Fruit fly (Drosophila melanogaster) whole organism, embryonic: ENCODE results near the gene BOD1.

Experiments
- Atf3 ChIP-seq: fragments of 200-800 bp; sonication (Bioruptor generic); optimal IDR thresholded peaks from 3 replicates; lab custom pipeline; 2016; ENCODE audit warnings: missing biosample characterization, missing genetic modification characterization
- Atf6 ChIP-seq: fragments of 200-800 bp; sonication (Bioruptor generic); IDR thresholded peaks from 2 replicates; pipeline ENCODE4 v1.3.6; 2022; ENCODE audit warnings: missing biosample characterization, missing genetic modification characterization
- Bgb ChIP-seq: fragments of 200-800 bp; sonication (Bioruptor generic); IDR thresholded peaks from 2 replicates; pipeline ENCODE4 v1.3.6; 2022; ENCODE audit warnings: missing biosample characterization, missing genetic modification characterization; ENCODE audit not compliant: partially characterized antibody
- Blimp-1 ChIP-seq: fragments of 200-800 bp; sonication (Bioruptor generic); optimal IDR thresholded peaks from 3 replicates; lab custom pipeline; 2018; ENCODE audit warnings: missing biosample characterization, missing genetic modification characterization, mild to moderate bottlenecking, moderate library complexity, missing genetic modification reagents
- CG11247 ChIP-seq: fragments of 200-800 bp; sonication (Bioruptor generic); IDR thresholded peaks from 2 replicates; pipeline ENCODE4 v1.3.6; 2022; ENCODE audit warnings: missing biosample characterization, missing genetic modification characterization
- CG11398 ChIP-seq: fragments of 200-800 bp; sonication (Bioruptor generic); optimal IDR thresholded peaks from 2 replicates; lab custom pipeline; 2016; ENCODE audit warnings: missing biosample characterization, missing genetic modification characterization
- CG1233 ChIP-seq: fragments of 200-800 bp; sonication (Bioruptor generic); optimal IDR thresholded peaks from 4 replicates; lab custom pipeline; 2018; ENCODE audit warnings: missing biosample characterization, mild to moderate bottlenecking, missing genetic modification characterization
- CG12391 ChIP-seq: fragments of 200-800 bp; sonication (Bioruptor generic); optimal IDR thresholded peaks from 3 replicates; lab custom pipeline; 2018; ENCODE audit warnings: missing biosample characterization, mild to moderate bottlenecking, missing genetic modification characterization, moderate library complexity
- CG12942 ChIP-seq: fragments of 200-800 bp; sonication (Bioruptor generic); optimal IDR thresholded peaks from 3 replicates; lab custom pipeline; 2016; ENCODE audit warnings: missing biosample characterization, missing genetic modification characterization
- CG33557 ChIP-seq: fragments of 200-800 bp; sonication (Bioruptor generic); optimal IDR thresholded peaks from 2 replicates; lab custom pipeline; 2019; ENCODE audit warnings: missing biosample characterization, mild to moderate bottlenecking, missing genetic modification characterization, moderate library complexity
- CG3847 ChIP-seq: fragments of 200-800 bp; sonication (Bioruptor generic); IDR thresholded peaks from 2 replicates; pipeline ENCODE4 v1.3.6; 2022; ENCODE audit warnings: missing biosample characterization, missing genetic modification characterization
- CG6689 ChIP-seq: fragments of 200-800 bp; sonication (Bioruptor generic); IDR thresholded peaks from 2 replicates; pipeline ENCODE4 v1.3.6; 2022; ENCODE audit warnings: missing biosample characterization, missing genetic modification characterization
- CG7357 ChIP-seq: fragments of 200-800 bp; sonication (Bioruptor generic); IDR thresholded peaks from 3 replicates; pipeline ENCODE4 v1.3.6; 2022; ENCODE audit warnings: missing biosample characterization, missing genetic modification characterization
- CG7372 ChIP-seq: fragments of 200-800 bp; sonication (Bioruptor generic); IDR thresholded peaks from 2 replicates; pipeline ENCODE4 v1.3.6; 2022; ENCODE audit warnings: missing biosample characterization, missing genetic modification characterization
- CG8944 ChIP-seq: fragments of 200-800 bp; sonication (Bioruptor generic); optimal IDR thresholded peaks from 3 replicates; lab custom pipeline; 2016; ENCODE audit warnings: missing biosample characterization, missing genetic modification characterization
- CG9932 ChIP-seq: fragments of 200-800 bp; sonication (Bioruptor generic); IDR thresholded peaks from 2 replicates; pipeline ENCODE4 v1.3.6; 2022; ENCODE audit warnings: missing biosample characterization, missing genetic modification characterization
- Dad ChIP-seq: fragments of 200-800 bp; sonication (Bioruptor generic); optimal IDR thresholded peaks from 3 replicates; lab custom pipeline; 2016; ENCODE audit warnings: missing biosample characterization, missing genetic modification characterization
- Dfd ChIP-seq, 2 experiments: fragments of >200 bp; optimal IDR thresholded peaks; 2 replicates each; lab custom pipeline; 2017; ENCODE audit warnings: missing biosample characterization in 2 of 2, missing genetic modification characterization in 2 of 2
- Fer3 ChIP-seq: fragments of 200-800 bp; sonication (Bioruptor generic); optimal IDR thresholded peaks from 2 replicates; lab custom pipeline; 2018; ENCODE audit warnings: missing biosample characterization, mild to moderate bottlenecking, missing genetic modification characterization, moderate library complexity
- H2.0 ChIP-seq: fragments of 200-800 bp; sonication (Bioruptor generic); IDR thresholded peaks from 2 replicates; pipeline ENCODE4 v1.3.6; 2022; ENCODE audit warnings: missing biosample characterization, missing genetic modification characterization
- Hr3 ChIP-seq: fragments of 200-800 bp; sonication (Bioruptor generic); optimal IDR thresholded peaks from 3 replicates; lab custom pipeline; 2016; ENCODE audit warnings: missing biosample characterization, missing genetic modification characterization
- MTF-1 ChIP-seq: fragments of 200-800 bp; sonication (Bioruptor generic); optimal IDR thresholded peaks from 2 replicates; lab custom pipeline; 2018; ENCODE audit warnings: missing biosample characterization, mild to moderate bottlenecking, missing genetic modification characterization, borderline replicate concordance
- Med ChIP-seq: fragments of 200-800 bp; sonication (Bioruptor generic); peaks from one replicate; lab custom pipeline; 2016; ENCODE audit warnings: missing biosample characterization, missing genetic modification characterization, mild to moderate bottlenecking, inconsistent platforms, moderate library complexity
- NC2α ChIP-seq: fragments of 200-800 bp; sonication (Bioruptor generic); optimal IDR thresholded peaks from 2 replicates; lab custom pipeline; 2016; ENCODE audit warnings: missing biosample characterization, missing genetic modification characterization
- Nf-YB ChIP-seq: fragments of 200-800 bp; sonication (Bioruptor generic); optimal IDR thresholded peaks from 3 replicates; lab custom pipeline; 2019; ENCODE audit warnings: missing biosample characterization, mild to moderate bottlenecking, missing genetic modification characterization, moderate library complexity
- Pdp1 ChIP-seq, 2 experiments: fragments of 200-800 bp; sonication (Bioruptor generic); optimal IDR thresholded peaks; 3 replicates each; lab custom pipeline; 2016; ENCODE audit warnings: missing biosample characterization in 2 of 2, missing genetic modification characterization in 2 of 2, mild to moderate bottlenecking in 1 of 2, moderate library complexity in 1 of 2
- Rfx ChIP-seq: fragments of 200-800 bp; sonication (Bioruptor generic); IDR thresholded peaks from 2 replicates; pipeline ENCODE4 v1.3.6; 2022; ENCODE audit warnings: missing biosample characterization, missing genetic modification characterization
- Six4 ChIP-seq: fragments of 200-800 bp; sonication (Bioruptor generic); optimal IDR thresholded peaks from 2 replicates; lab custom pipeline; 2016; ENCODE audit warnings: missing biosample characterization, missing genetic modification characterization
- Xrp1 ChIP-seq: fragments of 200-800 bp; sonication (Bioruptor generic); IDR thresholded peaks from 2 replicates; pipeline ENCODE4 v1.3.6; 2022; ENCODE audit warnings: missing biosample characterization, missing genetic modification characterization
- ase ChIP-seq: fragments of 200-800 bp; sonication (Bioruptor generic); IDR thresholded peaks from 3 replicates; pipeline ENCODE4 v1.3.6; 2022; ENCODE audit warnings: missing biosample characterization, missing genetic modification characterization
- az2 ChIP-seq: fragments of 200-800 bp; sonication (Bioruptor generic); optimal IDR thresholded peaks from 3 replicates; lab custom pipeline; 2016; ENCODE audit warnings: missing biosample characterization, missing genetic modification characterization
- bsh ChIP-seq, 2 experiments: fragments of 200-800 bp; sonication (Bioruptor generic); optimal IDR thresholded peaks; 2 replicates each; lab custom pipeline; 2017 to 2018; ENCODE audit warnings: mild to moderate bottlenecking in 2 of 2, missing biosample characterization in 2 of 2, missing genetic modification characterization in 2 of 2, moderate library complexity in 1 of 2
- chinmo ChIP-seq: fragments of 200-800 bp; sonication (Bioruptor generic); IDR thresholded peaks from 4 replicates; pipeline ENCODE4 v1.3.6; 2022; ENCODE audit warnings: missing biosample characterization, missing genetic modification characterization; ENCODE audit not compliant: partially characterized antibody
- chm ChIP-seq: fragments of 200-800 bp; sonication (Bioruptor generic); IDR thresholded peaks from 2 replicates; pipeline ENCODE4 v1.3.6; 2022; ENCODE audit warnings: missing biosample characterization, missing genetic modification characterization
- ci ChIP-seq: fragments of 200-800 bp; sonication (Bioruptor generic); IDR thresholded peaks from 3 replicates; pipeline ENCODE4 v1.3.6; 2022; ENCODE audit warnings: missing biosample characterization, missing genetic modification characterization
- croc ChIP-seq: fragments of 200-800 bp; sonication (Bioruptor generic); conservative IDR thresholded peaks from 3 replicates; pipeline ENCODE4 v1.3.6; 2022; ENCODE audit warnings: missing biosample characterization, missing genetic modification characterization
- da ChIP-seq: fragments of 200-800 bp; sonication (Bioruptor generic); optimal IDR thresholded peaks from 2 replicates; lab custom pipeline; 2016; ENCODE audit warnings: missing biosample characterization, missing genetic modification characterization
- disco-r ChIP-seq: fragments of 200-800 bp; sonication (Bioruptor generic); optimal IDR thresholded peaks from 2 replicates; lab custom pipeline; 2016; ENCODE audit warnings: missing biosample characterization, missing genetic modification characterization
- dysf ChIP-seq: fragments of 200-800 bp; sonication (Bioruptor generic); IDR thresholded peaks from 3 replicates; pipeline ENCODE4 v1.3.6; 2022; ENCODE audit warnings: missing biosample characterization, missing genetic modification characterization
- grn ChIP-seq: fragments of 200-800 bp; sonication (Bioruptor generic); optimal IDR thresholded peaks from 3 replicates; lab custom pipeline; 2017; ENCODE audit warnings: missing biosample characterization, missing genetic modification characterization
- jigr1 ChIP-seq: fragments of 200-800 bp; sonication (Bioruptor generic); IDR thresholded peaks from 3 replicates; pipeline ENCODE4 v1.3.6; 2022; ENCODE audit warnings: missing biosample characterization, missing genetic modification characterization
- kay ChIP-seq: fragments of 200-800 bp; sonication (Bioruptor generic); optimal IDR thresholded peaks from 2 replicates; lab custom pipeline; 2016; ENCODE audit warnings: missing biosample characterization, missing genetic modification characterization
- lilli ChIP-seq: fragments of 200-800 bp; sonication (Bioruptor generic); optimal IDR thresholded peaks from 3 replicates; lab custom pipeline; 2016; ENCODE audit warnings: missing biosample characterization, missing genetic modification characterization
- odd ChIP-seq: fragments of 200-800 bp; sonication (Bioruptor generic); optimal IDR thresholded peaks from 2 replicates; lab custom pipeline; 2017; ENCODE audit warnings: missing biosample characterization, mild to moderate bottlenecking, missing genetic modification characterization
- p53 ChIP-seq: fragments of 200-800 bp; sonication (Bioruptor generic); optimal IDR thresholded peaks from 2 replicates; lab custom pipeline; 2016; ENCODE audit warnings: missing biosample characterization, missing genetic modification characterization
- row ChIP-seq: fragments of 200-800 bp; sonication (Bioruptor generic); IDR thresholded peaks from 3 replicates; pipeline ENCODE4 v1.3.6; 2022; ENCODE audit warnings: missing biosample characterization, missing genetic modification characterization
- sens-2 ChIP-seq: fragments of 200-800 bp; sonication (Bioruptor generic); IDR thresholded peaks from 2 replicates; pipeline ENCODE4 v1.3.6; 2022; ENCODE audit warnings: missing biosample characterization, missing genetic modification characterization
- slbo ChIP-seq: fragments of 200-800 bp; sonication (Bioruptor generic); IDR thresholded peaks from 2 replicates; pipeline ENCODE4 v1.3.6; 2022; ENCODE audit warnings: missing biosample characterization, missing genetic modification characterization
- tgo ChIP-seq: fragments of 200-800 bp; sonication (Bioruptor generic); IDR thresholded peaks from 3 replicates; pipeline ENCODE4 v1.3.6; 2022; ENCODE audit warnings: missing biosample characterization, missing genetic modification characterization
- trem ChIP-seq: fragments of 200-800 bp; optimal IDR thresholded peaks from 3 replicates; lab custom pipeline; 2019; ENCODE audit warnings: missing biosample characterization, mild to moderate bottlenecking, missing genetic modification characterization, moderate library complexity
- ttk ChIP-seq: fragments of 200-800 bp; sonication (Bioruptor generic); IDR thresholded peaks from 2 replicates; pipeline ENCODE4 v2.1.2; 2022; ENCODE audit warnings: missing biosample characterization, missing genetic modification characterization
- zfh1 ChIP-seq: fragments of 200-800 bp; sonication (Bioruptor generic); IDR thresholded peaks from 3 replicates; pipeline ENCODE4 v1.3.6; 2022; ENCODE audit warnings: missing biosample characterization, missing genetic modification characterization

BOD1 gene

dm6 chr3R:27988189-27988588 is 50.1 kb downstream of the BOD1 start, which contains the start of gene betaTub97EF (continued):
- TF ChIP-seq bsh (GFP tag; optimal IDR thresholded peaks at IDR 0.05; lab: Kevin White, UChicago): peak in 1 of 2 experiments; percentile 0
- no peak for TF ChIP-seq tgo (GFP tag; lab: Robert Waterston, UW)
- no peak for TF ChIP-seq CG1233
- no peak for TF ChIP-seq CG8944 (GFP tag; lab: Kevin White, UChicago)
- TF ChIP-seq odd: no peak
- TF ChIP-seq CG11398 (GFP tag; lab: Kevin White, UChicago): no peak
- peak; percentile 74 for TF ChIP-seq Med (GFP tag; lab: Kevin White, UChicago)
- TF ChIP-seq az2: no peak
- TF ChIP-seq disco-r (GFP tag; lab: Kevin White, UChicago): no peak
- peak; percentile 49 for TF ChIP-seq CG9932 (GFP tag; lab: Robert Waterston, UW)
- peak; percentile 5; the same call in 1 of the 2 replicates for TF ChIP-seq H2.0 (GFP tag; lab: Robert Waterston, UW)
- TF ChIP-seq row (GFP tag; lab: Robert Waterston, UW): peak; percentile 48
- no peak for TF ChIP-seq NC2α (GFP tag; lab: Kevin White, UChicago)
- 0 out of 2 replicates have a peak, but pooled peaks have one; percentile 25 for TF ChIP-seq CG11247 (GFP tag; lab: Robert Waterston, UW)
- no peak for TF ChIP-seq da (GFP tag; lab: Kevin White, UChicago)
- no peak for TF ChIP-seq CG33557
- peak; percentile 64 for TF ChIP-seq Rfx (GFP tag; lab: Robert Waterston, UW)
- TF ChIP-seq Xrp1 (GFP tag; lab: Robert Waterston, UW): no peak
- no peak for TF ChIP-seq Dad
- TF ChIP-seq Blimp-1 (GFP tag; lab: Kevin White, UChicago): no peak
- TF ChIP-seq chinmo (GFP tag; lab: Robert Waterston, UW): peak; percentile 68; the same call in 1 of the 4 replicates
- TF ChIP-seq dysf (GFP tag; lab: Robert Waterston, UW): peak; percentile 32; the same call in 2 of the 3 replicates
- no peak for TF ChIP-seq p53 (GFP tag; lab: Kevin White, UChicago)
- no peak for TF ChIP-seq Pdp1 (GFP tag; optimal IDR thresholded peaks at IDR 0.05; lab: Kevin White, UChicago)
- no peak for TF ChIP-seq lilli (GFP tag; lab: Kevin White, UChicago)
- peak; percentile 77 for TF ChIP-seq slbo (GFP tag; lab: Robert Waterston, UW)
- TF ChIP-seq ttk: 0 out of 2 replicates have a peak, but pooled peaks have one; percentile 21
- peak; percentile 39; the same call in 1 of the 2 replicates for TF ChIP-seq chm (GFP tag; lab: Robert Waterston, UW)
- TF ChIP-seq CG3847 (GFP tag; lab: Robert Waterston, UW): peak; percentile 46
- TF ChIP-seq ase (GFP tag; lab: Robert Waterston, UW): 0 out of 3 replicates have a peak, but pooled peaks have one; percentile 8
- no peak for TF ChIP-seq Atf6 (GFP tag; lab: Robert Waterston, UW)
- TF ChIP-seq Six4 (GFP tag; lab: Kevin White, UChicago): no peak
- TF ChIP-seq Fer3 (tag; lab: Kevin White, UChicago): no peak
- TF ChIP-seq trem (tag; lab: Kevin White, UChicago): no peak
- TF ChIP-seq CG7357 (GFP tag; lab: Robert Waterston, UW): no peak
- TF ChIP-seq MTF-1 (GFP tag; lab: Kevin White, UChicago): no peak
- TF ChIP-seq CG6689 (GFP tag; lab: Robert Waterston, UW): no peak
- peak; percentile 71 for TF ChIP-seq ci
- no peak for TF ChIP-seq Nf-YB (GFP tag; lab: Kevin White, UChicago)
- TF ChIP-seq jigr1 (GFP tag; lab: Robert Waterston, UW): no peak
- no peak for TF ChIP-seq CG12391 (tag; lab: Kevin White, UChicago)
- TF ChIP-seq croc (GFP tag; lab: Robert Waterston, UW): no peak
- TF ChIP-seq CG7372 (GFP tag; lab: Robert Waterston, UW): 0 out of 2 replicates have a peak, but pooled peaks have one; percentile 12
- peak; percentile 75 for TF ChIP-seq kay (GFP tag; lab: Kevin White, UChicago)
- no peak for TF ChIP-seq Dfd (GFP tag; optimal IDR thresholded peaks at IDR 0.05; lab: Kevin White, UChicago)
- TF ChIP-seq grn (GFP tag; lab: Kevin White, UChicago): peak; percentile 80
- 0 out of 2 replicates have a peak, but pooled peaks have one; percentile 6 for TF ChIP-seq sens-2 (GFP tag; lab: Robert Waterston, UW)
- TF ChIP-seq Atf3 (GFP tag; lab: Kevin White, UChicago): no peak
- TF ChIP-seq CG12942 (GFP tag; lab: Kevin White, UChicago): no peak
- TF ChIP-seq Hr3 (GFP tag; lab: Kevin White, UChicago): no peak
- TF ChIP-seq zfh1 (GFP tag; lab: Robert Waterston, UW): 0 out of 3 replicates have a peak, but pooled peaks have one; percentile 15
- 0 out of 2 replicates have a peak, but pooled peaks have one; percentile 35 for TF ChIP-seq Bgb (GFP tag; lab: Robert Waterston, UW)
